Fruit fly (Drosophila melanogaster) whole organism, embryonic: ENCODE data around the gene tj.

Experiments
- Atf3 ChIP-seq: fragments of 200-800 bp; sonication (Bioruptor generic); optimal IDR thresholded peaks from 3 replicates; lab custom pipeline; 2016; ENCODE audit warnings: missing biosample characterization, missing genetic modification characterization
- BtbVII ChIP-seq: fragments of 200-800 bp; sonication (Bioruptor generic); optimal IDR thresholded peaks from 3 replicates; lab custom pipeline; 2017; ENCODE audit warnings: missing biosample characterization, mild to moderate bottlenecking, missing genetic modification characterization
- CG12299 ChIP-seq: fragments of 200-800 bp; sonication (Bioruptor generic); optimal IDR thresholded peaks from 2 replicates; lab custom pipeline; 2018; ENCODE audit warnings: missing biosample characterization, mild to moderate bottlenecking, missing genetic modification characterization
- CG12659 ChIP-seq: fragments of 200-800 bp; sonication (Bioruptor generic); optimal IDR thresholded peaks from 3 replicates; lab custom pipeline; 2017; ENCODE audit warnings: mild to moderate bottlenecking, missing biosample characterization, missing genetic modification reagents, missing genetic modification characterization
- CG14710 ChIP-seq: fragments of 200-800 bp; sonication (Bioruptor generic); optimal IDR thresholded peaks from 3 replicates; lab custom pipeline; 2019; ENCODE audit warnings: missing biosample characterization, mild to moderate bottlenecking, missing genetic modification characterization, moderate library complexity
- CG15514 ChIP-seq: fragments of 200-800 bp; sonication (Bioruptor generic); optimal IDR thresholded peaks from 3 replicates; lab custom pipeline; 2017; ENCODE audit warnings: missing biosample characterization, missing genetic modification characterization, mild to moderate bottlenecking, moderate library complexity, missing genetic modification reagents
- CG17361 ChIP-seq: fragments of 200-800 bp; sonication (Bioruptor generic); IDR thresholded peaks from 3 replicates; pipeline ENCODE4 v1.3.6; 2022; ENCODE audit warnings: missing biosample characterization, missing genetic modification characterization
- CG18262 ChIP-seq: fragments of 200-800 bp; optimal IDR thresholded peaks from 3 replicates; lab custom pipeline; 2019; ENCODE audit warnings: missing biosample characterization, mild to moderate bottlenecking, missing genetic modification characterization, moderate library complexity
- CG2202 ChIP-seq: fragments of 200-800 bp; sonication (Bioruptor generic); optimal IDR thresholded peaks from 2 replicates; lab custom pipeline; 2018; ENCODE audit warnings: missing biosample characterization, mild to moderate bottlenecking, missing genetic modification characterization
- CG2712 ChIP-seq: fragments of 200-800 bp; optimal IDR thresholded peaks from 3 replicates; lab custom pipeline; 2019; ENCODE audit warnings: missing biosample characterization, mild to moderate bottlenecking, missing genetic modification characterization, moderate library complexity
- CG31365 ChIP-seq: fragments of 200-800 bp; sonication (Bioruptor generic); optimal IDR thresholded peaks from 2 replicates; lab custom pipeline; 2018; ENCODE audit warnings: missing biosample characterization, mild to moderate bottlenecking, missing genetic modification characterization
- CG3163 ChIP-seq: fragments of 200-800 bp; sonication (Bioruptor generic); optimal IDR thresholded peaks from 3 replicates; lab custom pipeline; 2016; ENCODE audit warnings: missing biosample characterization, missing genetic modification characterization
- CG4617 ChIP-seq: fragments of 200-800 bp; sonication (Bioruptor generic); optimal IDR thresholded peaks from 3 replicates; lab custom pipeline; 2016; ENCODE audit warnings: missing biosample characterization, missing genetic modification characterization, borderline replicate concordance
- CG5953 ChIP-seq: fragments of 200-800 bp; sonication (Bioruptor generic); IDR thresholded peaks from 2 replicates; pipeline ENCODE4 v1.3.6; 2022; ENCODE audit warnings: missing biosample characterization, missing genetic modification characterization
- CG8478 ChIP-seq: fragments of >200 bp; optimal IDR thresholded peaks from 2 replicates; lab custom pipeline; 2018
- CG9817 ChIP-seq: fragments of 200-800 bp; sonication (Bioruptor generic); optimal IDR thresholded peaks from 2 replicates; lab custom pipeline; 2018; ENCODE audit warnings: missing biosample characterization, mild to moderate bottlenecking, missing genetic modification characterization, moderate library complexity
- D19B ChIP-seq: fragments of 200-800 bp; sonication (Bioruptor generic); optimal IDR thresholded peaks from 2 replicates; lab custom pipeline; 2017; ENCODE audit warnings: missing biosample characterization, mild to moderate bottlenecking, missing genetic modification characterization
- Dll ChIP-seq: fragments of 200-800 bp; sonication (Bioruptor generic); IDR thresholded peaks from 4 replicates; pipeline ENCODE4 v1.3.6; 2022; ENCODE audit warnings: missing biosample characterization, missing genetic modification characterization; ENCODE audit not compliant: partially characterized antibody
- Dp ChIP-seq: fragments of 200-800 bp; sonication (Bioruptor generic); optimal IDR thresholded peaks from 2 replicates; lab custom pipeline; 2018; ENCODE audit warnings: missing biosample characterization, mild to moderate bottlenecking, missing genetic modification characterization, moderate library complexity
- Gsc ChIP-seq: fragments of 200-800 bp; sonication (Bioruptor generic); IDR thresholded peaks from 2 replicates; pipeline ENCODE4 v1.3.6; 2022; ENCODE audit warnings: missing biosample characterization, missing genetic modification characterization
- HHEX ChIP-seq: fragments of 200-800 bp; sonication (Bioruptor generic); optimal IDR thresholded peaks from 3 replicates; lab custom pipeline; 2017; ENCODE audit warnings: missing biosample characterization, mild to moderate bottlenecking, missing genetic modification characterization, missing genetic modification reagents
- Hmr ChIP-seq: fragments of 200-800 bp; sonication (Bioruptor generic); optimal IDR thresholded peaks from 3 replicates; lab custom pipeline; 2017; ENCODE audit warnings: mild to moderate bottlenecking, missing biosample characterization, missing genetic modification reagents, missing genetic modification characterization
- MESR4 ChIP-seq: fragments of 200-800 bp; sonication (Bioruptor generic); optimal IDR thresholded peaks from 2 replicates; lab custom pipeline; 2018; ENCODE audit warnings: missing biosample characterization, mild to moderate bottlenecking, missing genetic modification characterization, moderate library complexity
- Mrtf ChIP-seq: fragments of 200-800 bp; sonication (Bioruptor generic); IDR thresholded peaks from 3 replicates; pipeline ENCODE4 v1.3.6; 2022; ENCODE audit warnings: missing biosample characterization, missing genetic modification characterization
- Ravus ChIP-seq: fragments of 200-800 bp; sonication (Bioruptor generic); IDR thresholded peaks from 2 replicates; pipeline ENCODE4 v1.3.6; 2022; ENCODE audit warnings: missing biosample characterization, missing genetic modification characterization
- Sin3A ChIP-seq: fragments of >200 bp; optimal IDR thresholded peaks from 2 replicates; lab custom pipeline; 2018
- Spps ChIP-seq: fragments of 200-800 bp; sonication (Bioruptor generic); optimal IDR thresholded peaks from 2 replicates; lab custom pipeline; 2018; ENCODE audit warnings: missing biosample characterization, mild to moderate bottlenecking, missing genetic modification characterization
- Ssrp ChIP-seq: fragments of 200-800 bp; sonication (Bioruptor generic); optimal IDR thresholded peaks from 2 replicates; lab custom pipeline; 2018; ENCODE audit warnings: missing biosample characterization, mild to moderate bottlenecking, missing genetic modification characterization, moderate library complexity
- al ChIP-seq: fragments of 200-800 bp; sonication (Bioruptor generic); IDR thresholded peaks from 2 replicates; pipeline ENCODE4 v1.3.6; 2022; ENCODE audit warnings: missing biosample characterization, missing genetic modification characterization
- chm ChIP-seq: fragments of 200-800 bp; sonication (Bioruptor generic); IDR thresholded peaks from 2 replicates; pipeline ENCODE4 v1.3.6; 2022; ENCODE audit warnings: missing biosample characterization, missing genetic modification characterization
- chn ChIP-seq: fragments of 200-800 bp; sonication (Bioruptor generic); optimal IDR thresholded peaks from 2 replicates; lab custom pipeline; 2016; ENCODE audit warnings: missing biosample characterization, missing genetic modification characterization
- eve ChIP-seq, 2 experiments: fragments of >200 bp; optimal IDR thresholded peaks; 2 replicates each; lab custom pipeline; 2017; ENCODE audit warnings: missing biosample characterization in 2 of 2, missing genetic modification characterization in 2 of 2
- ewg ChIP-seq: fragments of 200-800 bp; sonication (Bioruptor generic); optimal IDR thresholded peaks from 3 replicates; lab custom pipeline; 2017; ENCODE audit warnings: mild to moderate bottlenecking, missing biosample characterization, missing genetic modification reagents, missing genetic modification characterization
- exex ChIP-seq: fragments of 200-800 bp; sonication (Bioruptor generic); optimal IDR thresholded peaks from 4 replicates; lab custom pipeline; 2018; ENCODE audit warnings: missing biosample characterization, mild to moderate bottlenecking, missing genetic modification characterization, moderate library complexity
- gsb-n ChIP-seq: fragments of 200-800 bp; sonication (Bioruptor generic); optimal IDR thresholded peaks from 3 replicates; lab custom pipeline; 2018; ENCODE audit warnings: missing biosample characterization, mild to moderate bottlenecking, missing genetic modification characterization
- gt ChIP-seq: fragments of 200-800 bp; sonication (Bioruptor generic); IDR thresholded peaks from 2 replicates; pipeline ENCODE4 v1.3.6; 2022; ENCODE audit warnings: missing biosample characterization, missing genetic modification characterization
- klu ChIP-seq: fragments of 200-800 bp; sonication (Bioruptor generic); IDR thresholded peaks from 2 replicates; pipeline ENCODE4 v1.3.6; 2022; ENCODE audit warnings: missing biosample characterization, missing genetic modification characterization
- mirr ChIP-seq: fragments of 200-800 bp; sonication (Bioruptor generic); optimal IDR thresholded peaks from 3 replicates; lab custom pipeline; 2018; ENCODE audit warnings: missing biosample characterization, mild to moderate bottlenecking, missing genetic modification characterization
- p53 ChIP-seq: fragments of 200-800 bp; sonication (Bioruptor generic); optimal IDR thresholded peaks from 2 replicates; lab custom pipeline; 2016; ENCODE audit warnings: missing biosample characterization, missing genetic modification characterization
- pnt ChIP-seq: fragments of 200-800 bp; sonication (Bioruptor generic); optimal IDR thresholded peaks from 3 replicates; lab custom pipeline; 2016; ENCODE audit warnings: missing biosample characterization, missing genetic modification characterization
- pros ChIP-seq: fragments of 200-800 bp; sonication (Bioruptor generic); optimal IDR thresholded peaks from 3 replicates; lab custom pipeline; 2019; ENCODE audit warnings: missing biosample characterization, mild to moderate bottlenecking, missing genetic modification characterization, moderate library complexity
- sr ChIP-seq: fragments of 200-800 bp; sonication (Bioruptor generic); IDR thresholded peaks from 3 replicates; pipeline ENCODE4 v1.3.6; 2022; ENCODE audit warnings: missing biosample characterization, missing genetic modification characterization
- ttk ChIP-seq: fragments of 200-800 bp; sonication (Bioruptor generic); IDR thresholded peaks from 2 replicates; pipeline ENCODE4 v2.1.2; 2022; ENCODE audit warnings: missing biosample characterization, missing genetic modification characterization
- tx ChIP-seq: fragments of 200-800 bp; sonication (Bioruptor generic); optimal IDR thresholded peaks from 2 replicates; lab custom pipeline; 2016; ENCODE audit warnings: missing biosample characterization, missing genetic modification characterization
- unc-4 ChIP-seq: fragments of 200-800 bp; sonication (Bioruptor generic); IDR thresholded peaks from 2 replicates; pipeline ENCODE4 v1.3.6; 2022; ENCODE audit warnings: missing biosample characterization, missing genetic modification characterization; ENCODE audit not compliant: partially characterized antibody
- unpg ChIP-seq: fragments of 200-800 bp; sonication (Bioruptor generic); optimal IDR thresholded peaks from 3 replicates; lab custom pipeline; 2018; ENCODE audit warnings: missing biosample characterization, mild to moderate bottlenecking, missing genetic modification characterization, moderate library complexity
- usp ChIP-seq: fragments of >200 bp; optimal IDR thresholded peaks from 2 replicates; lab custom pipeline; 2017; ENCODE audit warnings: missing biosample characterization, missing genetic modification characterization
- vfl ChIP-seq: fragments of 200-800 bp; sonication (Bioruptor generic); optimal IDR thresholded peaks from 2 replicates; lab custom pipeline; 2016; ENCODE audit warnings: missing biosample characterization, missing genetic modification characterization
- vnd ChIP-seq: fragments of 200-800 bp; sonication (Bioruptor generic); IDR thresholded peaks from 3 replicates; pipeline ENCODE4 v1.3.6; 2022; ENCODE audit warnings: missing biosample characterization, missing genetic modification characterization; ENCODE audit not compliant: partially characterized antibody
- wdn ChIP-seq: fragments of 200-800 bp; sonication (Bioruptor generic); IDR thresholded peaks from 2 replicates; pipeline ENCODE4 v1.3.6; 2022; ENCODE audit warnings: missing biosample characterization, missing genetic modification characterization

Gene tj

DNA sequence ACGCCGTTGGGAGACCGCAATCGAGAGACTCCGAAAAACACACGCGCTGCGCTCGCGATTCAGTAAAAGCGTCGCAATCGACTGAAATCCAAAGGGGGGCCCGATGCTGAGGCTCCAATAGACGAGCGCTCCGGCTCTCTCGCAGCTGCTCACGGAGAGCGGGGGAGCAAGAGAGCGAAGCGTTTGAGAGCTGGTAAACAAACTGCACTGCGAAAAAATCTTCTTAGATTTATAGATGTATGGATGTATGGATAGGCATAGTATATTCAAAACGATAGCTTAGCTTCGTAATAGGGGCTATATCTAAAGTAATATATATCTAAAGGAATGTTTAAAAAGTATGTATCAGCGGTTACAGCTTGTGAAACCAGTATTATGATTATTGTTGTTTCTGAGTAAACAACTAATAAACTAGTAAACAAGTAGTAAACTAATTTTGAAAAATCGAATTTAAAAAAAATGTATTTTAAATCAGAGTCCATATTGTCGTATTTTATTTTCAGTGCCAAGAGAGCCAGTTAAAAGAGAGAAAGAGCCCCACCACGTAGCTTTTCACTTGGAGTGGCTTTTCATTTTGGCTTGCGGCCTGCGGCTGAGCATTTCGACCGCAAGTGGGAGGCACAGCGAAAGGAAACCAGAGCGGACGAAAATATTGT lies 40.5 kb upstream of the tj start, which contains the start of the genes Alp12 and CG13085 (continued):
- TF ChIP-seq unc-4 (GFP tag; lab: Robert Waterston, UW) = peak; percentile 44; the same call in 1 of the 2 replicates
- TF ChIP-seq CG14710 (tag; lab: Kevin White, UChicago) = peak; percentile 97
- TF ChIP-seq Spps = peak; percentile 93
- peak; percentile 85; the same call in 1 of the 2 replicates for TF ChIP-seq chm
- TF ChIP-seq CG5953 (GFP tag; lab: Robert Waterston, UW) = peak; percentile 88
- TF ChIP-seq unpg (GFP tag; lab: Kevin White, UChicago) = peak; percentile 97
- TF ChIP-seq ttk (GFP tag; lab: Robert Waterston, UW) = peak; percentile 94
- peak; percentile 100 for TF ChIP-seq CG12659 (GFP tag; lab: Kevin White, UChicago)
- no peak for TF ChIP-seq eve (GFP tag; optimal IDR thresholded peaks at IDR 0.05; lab: Kevin White, UChicago)
- peak; percentile 72; the same call in 1 of the 3 replicates for TF ChIP-seq sr
- peak; percentile 81 for TF ChIP-seq CG3163 (GFP tag; lab: Kevin White, UChicago)
- TF ChIP-seq gsb-n (tag; lab: Kevin White, UChicago) = peak; percentile 96
- peak; percentile 90 for TF ChIP-seq Atf3
- TF ChIP-seq Gsc (GFP tag; lab: Robert Waterston, UW) = no peak
- TF ChIP-seq Dll (GFP tag; lab: Robert Waterston, UW) = no peak; the same call in 3 of the 4 replicates
- TF ChIP-seq CG31365 = peak; percentile 84
- peak; percentile 85 for TF ChIP-seq CG4617 (GFP tag; lab: Kevin White, UChicago)
- TF ChIP-seq Sin3A (lab: Kevin White, UChicago) = no peak
- TF ChIP-seq CG15514 (GFP tag; lab: Kevin White, UChicago) = peak; percentile 92
- peak; percentile 99 for TF ChIP-seq Hmr (GFP tag; lab: Kevin White, UChicago)
- TF ChIP-seq CG9817 (tag; lab: Kevin White, UChicago) = peak; percentile 97
- TF ChIP-seq vnd (GFP tag; lab: Robert Waterston, UW) = no peak
- TF ChIP-seq wdn (GFP tag; lab: Robert Waterston, UW) = peak; percentile 93
- TF ChIP-seq BtbVII (GFP tag; lab: Kevin White, UChicago) = peak; percentile 99
- TF ChIP-seq klu (GFP tag; lab: Robert Waterston, UW) = peak; percentile 95
- peak; percentile 92 for TF ChIP-seq vfl
- TF ChIP-seq ewg (GFP tag; lab: Kevin White, UChicago) = peak; percentile 96
- peak; percentile 94 for TF ChIP-seq tx (GFP tag; lab: Kevin White, UChicago)
- TF ChIP-seq CG18262 = peak; percentile 99
- TF ChIP-seq pros (GFP tag; lab: Kevin White, UChicago) = peak; percentile 82
- peak; percentile 90 for TF ChIP-seq al (GFP tag; lab: Robert Waterston, UW)
- TF ChIP-seq exex (tag; lab: Kevin White, UChicago) = peak; percentile 92
- peak; percentile 31 for TF ChIP-seq Dp (GFP tag; lab: Kevin White, UChicago)
- peak; percentile 90 for TF ChIP-seq gt (GFP tag; lab: Robert Waterston, UW)
- peak; percentile 99 for TF ChIP-seq CG17361
- peak; percentile 94 for TF ChIP-seq Mrtf (GFP tag; lab: Robert Waterston, UW)
- peak; percentile 98 for TF ChIP-seq Ssrp (tag; lab: Kevin White, UChicago)
- TF ChIP-seq CG2202 (tag; lab: Kevin White, UChicago) = peak; percentile 93
- peak; percentile 98 for TF ChIP-seq CG12299 (tag; lab: Kevin White, UChicago)
- TF ChIP-seq mirr (GFP tag; lab: Kevin White, UChicago) = peak; percentile 94
- TF ChIP-seq MESR4 = peak; percentile 39
- TF ChIP-seq D19B (GFP tag; lab: Kevin White, UChicago) = peak; percentile 93
- peak; percentile 94 for TF ChIP-seq chn (GFP tag; lab: Kevin White, UChicago)
- peak; percentile 86 for TF ChIP-seq p53 (GFP tag; lab: Kevin White, UChicago)
- no peak for TF ChIP-seq usp (GFP tag; lab: Kevin White, UChicago)
- TF ChIP-seq HHEX = peak; percentile 98
- peak; percentile 93 for TF ChIP-seq pnt (GFP tag; lab: Kevin White, UChicago)
- peak; percentile 99 for TF ChIP-seq CG2712 (tag; lab: Kevin White, UChicago)
- no peak for TF ChIP-seq CG8478 (lab: Kevin White, UChicago)
- TF ChIP-seq Ravus (GFP tag; lab: Robert Waterston, UW) = peak; percentile 88
